Worm (Caenorhabditis elegans): ENCODE data around the gene C31G12.4.
"Not testable (repeated sequence)": the region's sequence is repeated elsewhere in the genome, so short reads cannot be mapped to it uniquely, and the experiment has no call there.

The C31G12.4 gene

DNA sequence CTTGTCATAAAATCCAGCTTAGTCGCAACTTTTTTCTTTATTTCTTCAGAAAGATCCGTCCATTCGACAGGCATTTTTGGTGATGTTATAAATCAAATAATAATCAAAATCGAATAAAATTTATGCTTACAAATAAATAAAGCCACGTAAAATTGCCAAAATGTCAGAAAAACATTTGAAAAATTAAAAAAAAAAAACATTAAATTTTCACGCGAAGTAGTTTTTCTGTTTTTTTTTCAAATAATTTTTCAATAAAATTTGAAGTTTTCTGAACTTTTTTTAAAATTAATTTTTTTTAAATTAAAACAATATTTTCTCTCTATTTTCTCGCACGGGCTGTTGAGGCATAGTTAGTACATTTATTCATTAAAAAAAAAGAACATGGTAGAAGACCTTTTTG is at the start of gene C31G12.4:
TSS of gene C31G12.4 (minus strand) at position 101 of the 400 bp plus-strand sequence.
- no peak for TF ChIP-seq ztf-29 (GFP tag; IDR thresholded peaks at IDR 0.05)
- no peak for TF ChIP-seq med-1 (GFP tag; optimal IDR thresholded peaks at IDR 0.05; ENCODE audit: insufficient read depth)
- TF ChIP-seq ref-1 (GFP tag; conservative IDR thresholded peaks at IDR 0.05) = no peak
- no peak for TF ChIP-seq tab-1 (GFP tag; IDR thresholded peaks at IDR 0.05)
- TF ChIP-seq ztf-23 (GFP tag; IDR thresholded peaks at IDR 0.05) = no peak
- TF ChIP-seq cog-1 (tag; optimal IDR thresholded peaks at IDR 0.05) = no peak
- no peak for TF ChIP-seq T22C8.4 (GFP tag; IDR thresholded peaks at IDR 0.05)
- no peak for TF ChIP-seq klf-2 (GFP tag; conservative IDR thresholded peaks at IDR 0.05)
- TF ChIP-seq flt-1 (GFP tag; IDR thresholded peaks at IDR 0.05) = no peak

DNA sequence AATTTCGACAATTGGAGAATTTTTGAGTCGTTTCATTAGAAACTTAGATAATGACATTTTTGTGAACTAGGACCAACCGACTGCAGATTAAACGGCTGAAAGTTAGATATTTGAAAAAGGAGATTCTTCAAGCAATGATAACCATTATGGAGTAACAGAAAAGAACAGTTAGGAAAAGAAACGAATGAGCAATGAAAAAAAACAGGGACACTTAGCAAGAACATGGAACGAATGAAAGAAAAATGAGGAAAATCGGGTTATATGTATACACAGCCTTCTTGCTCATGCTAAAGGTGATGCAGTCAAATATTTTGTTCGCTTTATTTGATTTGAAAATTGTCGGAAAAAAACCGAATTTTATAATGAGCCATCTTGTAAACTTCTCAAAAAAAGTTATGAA is 45.8 kb upstream of the C31G12.4 start, which contains the start of gene F16H6.10:
TSS of gene F16H6.10 (minus strand) at position 101 of the 400 bp plus-strand sequence.
- TF ChIP-seq flt-1 (GFP tag; IDR thresholded peaks at IDR 0.05) (no peak), ref-1 (GFP tag; conservative IDR thresholded peaks at IDR 0.05) (no peak), tab-1 (GFP tag; IDR thresholded peaks at IDR 0.05) (no peak), klf-2 (GFP tag; conservative IDR thresholded peaks at IDR 0.05) (no peak), ztf-29 (GFP tag; IDR thresholded peaks at IDR 0.05) (no peak), cog-1 (tag; optimal IDR thresholded peaks at IDR 0.05) (no peak), med-1 (GFP tag; optimal IDR thresholded peaks at IDR 0.05; ENCODE audit: insufficient read depth) (no peak), ztf-23 (GFP tag; IDR thresholded peaks at IDR 0.05) (no peak)

DNA sequence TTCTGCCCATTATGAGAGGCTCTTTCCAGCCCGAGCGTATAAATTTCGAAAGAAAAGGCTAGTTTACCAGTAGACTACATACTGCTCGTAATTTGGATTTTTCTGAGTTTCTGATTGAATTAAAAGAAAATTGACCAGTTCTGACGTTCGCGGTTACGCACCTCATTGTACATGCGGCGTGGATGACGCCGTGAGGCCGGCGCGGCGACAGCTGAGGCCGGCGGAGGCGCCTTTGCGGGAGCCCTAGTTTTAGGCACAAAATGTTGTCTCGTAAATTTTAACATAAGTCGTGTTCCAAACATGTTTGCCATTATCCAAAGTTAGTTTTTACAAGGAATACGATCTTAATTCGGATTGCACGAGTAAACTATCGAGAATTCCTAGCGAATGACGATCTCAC is 38.2 kb upstream of the C31G12.4 start, which contains the start of gene F16H6.9:
TSS of gene F16H6.9 (plus strand) at position 301 of the 400 bp plus-strand sequence.
- TF ChIP-seq T22C8.4 (GFP tag; IDR thresholded peaks at IDR 0.05); ztf-29 (GFP tag; IDR thresholded peaks at IDR 0.05); klf-2 (GFP tag; conservative IDR thresholded peaks at IDR 0.05): not testable (repeated sequence)

DNA sequence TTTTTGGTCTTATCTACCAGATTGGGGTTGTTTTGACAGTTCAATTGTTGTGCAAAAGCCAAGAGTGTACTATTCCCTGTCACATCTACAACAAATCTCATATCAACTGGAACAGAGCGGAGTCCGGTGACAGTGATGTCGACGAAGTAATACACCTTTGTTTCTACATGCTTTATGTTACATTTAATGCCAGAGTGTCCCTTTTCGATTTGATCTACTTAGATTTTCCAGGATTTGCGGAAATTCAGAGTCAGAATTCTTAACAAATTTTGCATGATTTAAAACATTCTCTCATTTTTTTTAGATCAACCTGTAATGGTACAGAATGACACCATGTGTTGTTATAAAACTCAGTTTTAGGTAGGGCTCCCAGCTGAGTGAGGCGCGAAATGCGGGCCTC is 37.6 kb upstream of the C31G12.4 start, which contains the start of gene F16H6.8:
TSS of gene F16H6.8 (minus strand) at position 101 of the 400 bp plus-strand sequence.
- not testable (repeated sequence) for TF ChIP-seq med-1 (GFP tag; optimal IDR thresholded peaks at IDR 0.05; ENCODE audit: insufficient read depth); flt-1 (GFP tag; IDR thresholded peaks at IDR 0.05); klf-2 (GFP tag; conservative IDR thresholded peaks at IDR 0.05)

DNA sequence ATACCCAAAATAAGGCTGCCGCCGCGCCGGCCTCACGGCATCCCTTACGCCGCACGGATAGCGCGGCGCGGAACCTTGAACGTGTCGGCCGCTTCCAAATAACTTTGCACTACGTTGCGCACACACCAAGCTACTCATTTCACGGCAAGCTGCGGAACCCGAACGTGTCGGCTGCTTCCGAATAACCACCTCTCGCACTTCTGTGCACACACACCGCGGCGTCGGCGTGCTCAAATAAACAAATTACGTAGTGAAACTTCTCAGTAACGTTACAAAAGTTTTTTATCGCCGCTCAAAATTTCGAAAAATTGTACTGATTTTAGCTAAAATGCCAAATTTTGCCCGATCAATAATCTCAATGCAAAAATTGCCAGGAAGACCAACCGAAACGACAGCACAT is 34.3 kb upstream of the C31G12.4 start:
- TF ChIP-seq T22C8.4 (GFP tag; IDR thresholded peaks at IDR 0.05) = no peak
- no peak for TF ChIP-seq ref-1 (GFP tag; conservative IDR thresholded peaks at IDR 0.05)
- no peak for TF ChIP-seq cog-1 (tag; optimal IDR thresholded peaks at IDR 0.05)
- no peak for TF ChIP-seq klf-2 (GFP tag; conservative IDR thresholded peaks at IDR 0.05)
- no peak for TF ChIP-seq med-1 (GFP tag; optimal IDR thresholded peaks at IDR 0.05; ENCODE audit: insufficient read depth)
- TF ChIP-seq flt-1 (GFP tag; IDR thresholded peaks at IDR 0.05) = no peak
- no peak for TF ChIP-seq ztf-23 (GFP tag; IDR thresholded peaks at IDR 0.05)
- no peak for TF ChIP-seq tab-1 (GFP tag; IDR thresholded peaks at IDR 0.05)
- TF ChIP-seq ztf-29 (GFP tag; IDR thresholded peaks at IDR 0.05) = no peak

DNA sequence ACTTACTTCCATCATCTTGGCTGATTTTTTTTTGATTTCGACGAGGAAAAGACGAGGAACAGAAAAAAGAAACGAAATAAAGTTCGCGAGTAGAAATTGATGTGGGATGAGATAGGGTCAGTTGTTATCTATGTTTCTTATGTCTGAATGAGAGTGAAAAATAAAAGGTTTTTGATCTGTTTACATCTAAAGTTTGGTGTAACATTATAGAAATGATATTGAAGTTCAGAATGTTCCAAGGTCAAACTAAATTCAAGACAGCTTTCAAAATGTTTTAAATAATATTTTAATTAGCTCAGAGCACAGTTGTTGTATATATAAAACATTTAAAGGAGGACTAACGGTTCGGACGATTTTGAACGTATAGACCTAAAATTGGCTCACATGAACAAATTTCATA is 30.5 kb upstream of the C31G12.4 start, which contains the start of gene F16H6.7:
TSS of gene F16H6.7 (minus strand) at position 101 of the 400 bp plus-strand sequence.
- no peak for TF ChIP-seq ref-1 (GFP tag; conservative IDR thresholded peaks at IDR 0.05)
- TF ChIP-seq T22C8.4 (GFP tag; IDR thresholded peaks at IDR 0.05) = no peak
- TF ChIP-seq cog-1 (tag; optimal IDR thresholded peaks at IDR 0.05) = no peak
- TF ChIP-seq ztf-29 (GFP tag; IDR thresholded peaks at IDR 0.05) = no peak
- no peak for TF ChIP-seq ztf-23 (GFP tag; IDR thresholded peaks at IDR 0.05)
- no peak for TF ChIP-seq flt-1 (GFP tag; IDR thresholded peaks at IDR 0.05)
- no peak for TF ChIP-seq klf-2 (GFP tag; conservative IDR thresholded peaks at IDR 0.05)
- no peak for TF ChIP-seq tab-1 (GFP tag; IDR thresholded peaks at IDR 0.05)
- TF ChIP-seq med-1 (GFP tag; optimal IDR thresholded peaks at IDR 0.05; ENCODE audit: insufficient read depth) = no peak

DNA sequence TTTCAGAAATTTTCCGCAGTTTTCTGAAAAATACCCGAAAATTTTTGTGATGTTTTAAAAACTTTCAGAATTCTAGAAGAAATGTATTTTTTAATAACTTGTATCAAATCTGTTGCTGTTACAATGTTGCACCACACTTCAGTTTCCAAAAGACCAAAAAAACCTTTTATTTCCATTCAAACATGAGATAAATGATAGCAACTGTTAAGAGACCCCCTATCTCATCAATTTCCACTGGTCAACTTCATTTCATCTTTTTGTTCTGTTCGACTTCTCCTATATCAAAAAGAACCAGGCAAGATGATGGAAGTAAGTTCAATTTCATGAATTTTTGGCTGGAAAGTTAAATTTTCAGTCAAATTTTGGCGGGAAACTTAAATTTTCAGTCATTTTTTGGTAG is 19.9 kb upstream of the C31G12.4 start, which contains the start of gene F16H6.4:
TSS of gene F16H6.4 (plus strand) at position 301 of the 400 bp plus-strand sequence.
- TF ChIP-seq ztf-29 (GFP tag; IDR thresholded peaks at IDR 0.05) (no peak), T22C8.4 (GFP tag; IDR thresholded peaks at IDR 0.05) (no peak), tab-1 (GFP tag; IDR thresholded peaks at IDR 0.05) (no peak), klf-2 (GFP tag; conservative IDR thresholded peaks at IDR 0.05) (no peak), flt-1 (GFP tag; IDR thresholded peaks at IDR 0.05) (no peak), ref-1 (GFP tag; conservative IDR thresholded peaks at IDR 0.05) (no peak), ztf-23 (GFP tag; IDR thresholded peaks at IDR 0.05) (no peak), cog-1 (tag; optimal IDR thresholded peaks at IDR 0.05) (no peak), med-1 (GFP tag; optimal IDR thresholded peaks at IDR 0.05; ENCODE audit: insufficient read depth) (no peak)

DNA sequence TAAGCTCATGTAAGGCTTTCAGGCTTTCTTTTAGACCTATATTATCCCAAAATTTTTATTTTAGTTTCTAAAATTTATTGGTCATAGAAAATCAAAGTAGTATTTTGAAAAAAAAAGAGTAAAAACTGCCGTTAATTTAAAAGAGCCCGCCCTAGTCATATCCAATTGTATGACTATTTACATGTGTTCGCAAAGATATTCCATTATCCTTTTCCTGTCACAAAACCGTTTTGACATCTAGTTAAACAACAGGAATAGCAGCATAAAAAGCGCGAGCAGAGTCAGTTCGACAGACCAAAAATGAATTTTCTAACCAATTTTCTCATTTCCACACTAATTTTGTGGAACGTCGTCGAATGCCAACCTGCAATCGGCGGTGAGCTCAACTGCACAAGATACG is 16.4 kb upstream of the C31G12.4 start, which contains the start of gene F16H6.3:
TSS of gene F16H6.3 (plus strand) at position 301 of the 400 bp plus-strand sequence.
- TF ChIP-seq tab-1 (GFP tag; IDR thresholded peaks at IDR 0.05) (no peak), med-1 (GFP tag; optimal IDR thresholded peaks at IDR 0.05; ENCODE audit: insufficient read depth) (no peak), ztf-23 (GFP tag; IDR thresholded peaks at IDR 0.05) (no peak), ztf-29 (GFP tag; IDR thresholded peaks at IDR 0.05) (no peak), flt-1 (GFP tag; IDR thresholded peaks at IDR 0.05) (no peak), cog-1 (tag; optimal IDR thresholded peaks at IDR 0.05) (no peak), ref-1 (GFP tag; conservative IDR thresholded peaks at IDR 0.05) (no peak), T22C8.4 (GFP tag; IDR thresholded peaks at IDR 0.05) (no peak), klf-2 (GFP tag; conservative IDR thresholded peaks at IDR 0.05) (no peak)

DNA sequence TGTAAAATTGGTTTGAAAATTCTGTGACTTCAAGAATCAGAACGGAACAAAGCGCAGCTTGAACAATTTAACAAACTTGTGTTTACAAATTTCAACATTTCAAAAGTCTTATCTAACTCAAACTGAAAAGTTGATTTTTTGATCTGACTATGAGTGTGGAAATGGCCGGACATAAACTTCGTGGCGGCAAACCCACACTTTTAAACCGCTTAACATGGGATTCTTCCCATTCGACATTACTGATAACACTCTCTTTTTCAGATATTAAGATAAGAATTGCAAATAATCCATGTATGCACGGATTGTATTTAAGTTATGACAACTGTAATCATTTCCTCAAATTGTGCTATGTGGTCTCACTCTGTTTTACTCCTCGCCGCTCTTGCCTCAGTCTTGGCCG is 12.6 kb upstream of the C31G12.4 start, which contains the start of gene clec-42:
TSS of gene clec-42 (plus strand) at position 285 of the 400 bp plus-strand sequence.
- TF ChIP-seq T22C8.4 (GFP tag; IDR thresholded peaks at IDR 0.05) (no peak), med-1 (GFP tag; optimal IDR thresholded peaks at IDR 0.05; ENCODE audit: insufficient read depth) (no peak), tab-1 (GFP tag; IDR thresholded peaks at IDR 0.05) (no peak), klf-2 (GFP tag; conservative IDR thresholded peaks at IDR 0.05) (no peak), ztf-29 (GFP tag; IDR thresholded peaks at IDR 0.05) (no peak), cog-1 (tag; optimal IDR thresholded peaks at IDR 0.05) (no peak), flt-1 (GFP tag; IDR thresholded peaks at IDR 0.05) (no peak), ref-1 (GFP tag; conservative IDR thresholded peaks at IDR 0.05) (no peak), ztf-23 (GFP tag; IDR thresholded peaks at IDR 0.05) (no peak)

DNA sequence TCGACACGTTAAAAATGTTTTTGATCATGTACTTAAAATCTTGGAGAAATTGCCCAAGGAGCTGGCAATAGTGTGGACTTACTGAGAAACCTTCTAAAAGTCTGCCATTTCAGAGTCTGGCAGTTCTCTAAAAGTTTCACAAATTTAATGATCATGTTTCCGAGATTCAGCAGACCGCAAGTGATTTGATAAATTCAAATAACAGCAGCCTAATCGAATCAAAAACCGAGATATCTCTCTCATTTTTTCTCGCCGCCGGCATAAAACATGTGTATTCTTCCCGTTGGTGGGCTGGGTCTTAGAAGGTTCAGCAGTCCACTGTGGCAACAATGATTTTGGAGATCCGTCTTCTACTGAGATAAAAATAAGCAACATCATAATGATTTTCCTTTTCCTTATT is 10.6 kb upstream of the C31G12.4 start, which contains the start of gene clec-246:
TSS of gene clec-246 (plus strand) at position 301 of the 400 bp plus-strand sequence.
- TF ChIP-seq ztf-23 (GFP tag; IDR thresholded peaks at IDR 0.05) = no peak
- no peak for TF ChIP-seq cog-1 (tag; optimal IDR thresholded peaks at IDR 0.05)
- no peak for TF ChIP-seq tab-1 (GFP tag; IDR thresholded peaks at IDR 0.05)
- TF ChIP-seq ztf-29 (GFP tag; IDR thresholded peaks at IDR 0.05) = no peak
